Fruit fly (Drosophila melanogaster) whole organism, embryonic: ENCODE data around the gene Sec15.

Experiments used
- Ada2b ChIP-seq: fragments of 200-800 bp; sonication (Bioruptor generic); IDR thresholded peaks from 2 replicates; pipeline ENCODE4 v1.3.6; 2022; ENCODE audit warnings: missing biosample characterization, missing genetic modification characterization
- BEAF-32 ChIP-seq: fragments of 200-800 bp; sonication (Bioruptor generic); optimal IDR thresholded peaks from 3 replicates; lab custom pipeline; 2017; ENCODE audit warnings: missing biosample characterization, missing genetic modification characterization, mild to moderate bottlenecking, moderate library complexity, missing genetic modification reagents
- Bdp1 ChIP-seq: fragments of 200-800 bp; sonication (Bioruptor generic); optimal IDR thresholded peaks from 3 replicates; lab custom pipeline; 2016; ENCODE audit warnings: missing biosample characterization, missing genetic modification characterization
- BtbVII ChIP-seq: fragments of 200-800 bp; sonication (Bioruptor generic); optimal IDR thresholded peaks from 3 replicates; lab custom pipeline; 2017; ENCODE audit warnings: missing biosample characterization, mild to moderate bottlenecking, missing genetic modification characterization
- CG10147 ChIP-seq: fragments of 200-800 bp; sonication (Bioruptor generic); optimal IDR thresholded peaks from 2 replicates; lab custom pipeline; 2019; ENCODE audit warnings: missing biosample characterization, mild to moderate bottlenecking, missing genetic modification characterization, moderate library complexity
- CG1024 ChIP-seq: fragments of 200-800 bp; sonication (Bioruptor generic); IDR thresholded peaks from 2 replicates; pipeline ENCODE4 v1.3.6; 2022; ENCODE audit warnings: missing biosample characterization, missing genetic modification characterization
- CG10543 ChIP-seq: fragments of 200-800 bp; sonication (Bioruptor generic); optimal IDR thresholded peaks from 3 replicates; lab custom pipeline; 2017; ENCODE audit warnings: missing biosample characterization, mild to moderate bottlenecking, missing genetic modification characterization, moderate library complexity
- CG10979 ChIP-seq: fragments of 200-800 bp; sonication (Bioruptor generic); optimal IDR thresholded peaks from 2 replicates; lab custom pipeline; 2018; ENCODE audit warnings: missing biosample characterization, mild to moderate bottlenecking, missing genetic modification characterization, moderate library complexity
- CG11085 ChIP-seq: fragments of 200-800 bp; sonication (Bioruptor generic); IDR thresholded peaks from 2 replicates; pipeline ENCODE4 v1.3.6; 2022; ENCODE audit warnings: missing biosample characterization, missing genetic modification characterization
- CG11247 ChIP-seq: fragments of 200-800 bp; sonication (Bioruptor generic); IDR thresholded peaks from 2 replicates; pipeline ENCODE4 v1.3.6; 2022; ENCODE audit warnings: missing biosample characterization, missing genetic modification characterization
- CG1529 ChIP-seq: fragments of 200-800 bp; sonication (Bioruptor generic); optimal IDR thresholded peaks from 3 replicates; lab custom pipeline; 2018; ENCODE audit warnings: missing biosample characterization, missing genetic modification characterization
- CG2129 ChIP-seq: fragments of 200-800 bp; sonication (Bioruptor generic); IDR thresholded peaks from 2 replicates; pipeline ENCODE4 v1.3.6; 2022; ENCODE audit warnings: missing biosample characterization, missing genetic modification characterization; ENCODE audit not compliant: partially characterized antibody
- CG2202 ChIP-seq: fragments of 200-800 bp; sonication (Bioruptor generic); optimal IDR thresholded peaks from 2 replicates; lab custom pipeline; 2018; ENCODE audit warnings: missing biosample characterization, mild to moderate bottlenecking, missing genetic modification characterization
- CG2875 ChIP-seq: fragments of 200-800 bp; sonication (Bioruptor generic); optimal IDR thresholded peaks from 2 replicates; lab custom pipeline; 2017; ENCODE audit warnings: missing biosample characterization, mild to moderate bottlenecking, missing genetic modification characterization, missing genetic modification reagents
- CG32772 ChIP-seq: fragments of 200-800 bp; sonication (Bioruptor generic); IDR thresholded peaks from 2 replicates; pipeline ENCODE4 v1.3.6; 2022; ENCODE audit warnings: missing biosample characterization, missing genetic modification characterization
- CG3281 ChIP-seq: fragments of 200-800 bp; sonication (Bioruptor generic); optimal IDR thresholded peaks from 3 replicates; lab custom pipeline; 2017; ENCODE audit warnings: missing biosample characterization, mild to moderate bottlenecking, missing genetic modification characterization
- CG34422 ChIP-seq: fragments of 200-800 bp; sonication (Bioruptor generic); IDR thresholded peaks from 3 replicates; pipeline ENCODE4 v1.3.6; 2022; ENCODE audit warnings: missing biosample characterization, missing genetic modification characterization
- CG42726 ChIP-seq: fragments of 200-800 bp; sonication (Bioruptor generic); IDR thresholded peaks from 2 replicates; pipeline ENCODE4 v1.3.6; 2022; ENCODE audit warnings: missing biosample characterization, missing genetic modification characterization; ENCODE audit not compliant: partially characterized antibody
- CG5180 ChIP-seq: fragments of 200-800 bp; sonication (Bioruptor generic); optimal IDR thresholded peaks from 3 replicates; lab custom pipeline; 2017; ENCODE audit warnings: missing biosample characterization, missing genetic modification characterization, mild to moderate bottlenecking, moderate library complexity, missing genetic modification reagents
- CG5953 ChIP-seq: fragments of 200-800 bp; sonication (Bioruptor generic); IDR thresholded peaks from 2 replicates; pipeline ENCODE4 v1.3.6; 2022; ENCODE audit warnings: missing biosample characterization, missing genetic modification characterization
- CG6254 ChIP-seq: fragments of 200-800 bp; sonication (Bioruptor generic); optimal IDR thresholded peaks from 3 replicates; lab custom pipeline; 2017; ENCODE audit warnings: mild to moderate bottlenecking, missing biosample characterization, missing genetic modification reagents, missing genetic modification characterization
- CG6654 ChIP-seq: fragments of 200-800 bp; sonication (Bioruptor generic); optimal IDR thresholded peaks from 2 replicates; lab custom pipeline; 2017; ENCODE audit warnings: missing biosample characterization, mild to moderate bottlenecking, missing genetic modification characterization
- CG8924 ChIP-seq: fragments of 200-800 bp; optimal IDR thresholded peaks from 3 replicates; lab custom pipeline; 2019; ENCODE audit warnings: missing biosample characterization, mild to moderate bottlenecking, missing genetic modification characterization, moderate library complexity
- CG9797 ChIP-seq: fragments of 200-800 bp; sonication (Bioruptor generic); optimal IDR thresholded peaks from 3 replicates; lab custom pipeline; 2018; ENCODE audit warnings: missing biosample characterization, mild to moderate bottlenecking, missing genetic modification characterization
- Ets65A ChIP-seq: fragments of 200-800 bp; sonication (Bioruptor generic); peaks from one replicate; lab custom pipeline; 2016; ENCODE audit warnings: missing biosample characterization, missing genetic modification characterization
- Mes4 ChIP-seq: fragments of 200-800 bp; sonication (Bioruptor generic); optimal IDR thresholded peaks from 2 replicates; lab custom pipeline; 2016; ENCODE audit warnings: missing biosample characterization, missing genetic modification characterization
- Pdp1 ChIP-seq, 2 experiments: fragments of 200-800 bp; sonication (Bioruptor generic); optimal IDR thresholded peaks; 3 replicates each; lab custom pipeline; 2016; ENCODE audit warnings: missing biosample characterization in 2 of 2, missing genetic modification characterization in 2 of 2, mild to moderate bottlenecking in 1 of 2, moderate library complexity in 1 of 2
- Ssrp ChIP-seq: fragments of 200-800 bp; sonication (Bioruptor generic); optimal IDR thresholded peaks from 2 replicates; lab custom pipeline; 2018; ENCODE audit warnings: missing biosample characterization, mild to moderate bottlenecking, missing genetic modification characterization, moderate library complexity
- ab ChIP-seq: fragments of 200-800 bp; sonication (Bioruptor generic); optimal IDR thresholded peaks from 2 replicates; lab custom pipeline; 2016; ENCODE audit warnings: missing biosample characterization, missing genetic modification characterization
- abd-A ChIP-seq: fragments of 200-800 bp; sonication (Bioruptor generic); optimal IDR thresholded peaks from 3 replicates; lab custom pipeline; 2019; ENCODE audit warnings: missing biosample characterization, mild to moderate bottlenecking, missing genetic modification characterization, moderate library complexity
- az2 ChIP-seq: fragments of 200-800 bp; sonication (Bioruptor generic); optimal IDR thresholded peaks from 3 replicates; lab custom pipeline; 2016; ENCODE audit warnings: missing biosample characterization, missing genetic modification characterization
- croc ChIP-seq: fragments of 200-800 bp; sonication (Bioruptor generic); conservative IDR thresholded peaks from 3 replicates; pipeline ENCODE4 v1.3.6; 2022; ENCODE audit warnings: missing biosample characterization, missing genetic modification characterization
- crol ChIP-seq: fragments of 200-800 bp; sonication (Bioruptor generic); IDR thresholded peaks from 2 replicates; pipeline ENCODE4 v1.3.6; 2022; ENCODE audit warnings: missing biosample characterization, missing genetic modification characterization
- esg ChIP-seq: fragments of 200-800 bp; sonication (Bioruptor generic); conservative IDR thresholded peaks from 2 replicates; pipeline ENCODE4 v1.3.6; 2022; ENCODE audit warnings: missing biosample characterization, missing genetic modification characterization
- eve ChIP-seq, 2 experiments: fragments of >200 bp; optimal IDR thresholded peaks; 2 replicates each; lab custom pipeline; 2017; ENCODE audit warnings: missing biosample characterization in 2 of 2, missing genetic modification characterization in 2 of 2
- exex ChIP-seq: fragments of 200-800 bp; sonication (Bioruptor generic); optimal IDR thresholded peaks from 4 replicates; lab custom pipeline; 2018; ENCODE audit warnings: missing biosample characterization, mild to moderate bottlenecking, missing genetic modification characterization, moderate library complexity
- fru ChIP-seq: fragments of >200 bp; optimal IDR thresholded peaks from 2 replicates; lab custom pipeline; 2017
- gfzf ChIP-seq: fragments of 200-800 bp; sonication (Bioruptor generic); optimal IDR thresholded peaks from 2 replicates; lab custom pipeline; 2016; ENCODE audit warnings: missing biosample characterization, mild to moderate bottlenecking, missing genetic modification characterization, moderate library complexity
- lov ChIP-seq, 2 experiments: fragments of 200-800 bp in 1 of 2; fragments of >200 bp in 1 of 2; sonication (Bioruptor generic) in 1 of 2; IDR thresholded peaks in 1 of 2; optimal IDR thresholded peaks in 1 of 2; 2 replicates in 1 of 2; 3 replicates in 1 of 2; pipeline versions ENCODE4 v1.3.6 to Lab custom; 2017 to 2022; ENCODE audit warnings: missing biosample characterization in 1 of 2, missing genetic modification characterization in 1 of 2
- nerfin-1 ChIP-seq: fragments of 200-800 bp; sonication (Bioruptor generic); optimal IDR thresholded peaks from 3 replicates; lab custom pipeline; 2019; ENCODE audit warnings: missing biosample characterization, mild to moderate bottlenecking, missing genetic modification characterization, moderate library complexity
- otp ChIP-seq: fragments of 200-800 bp; sonication (Bioruptor generic); IDR thresholded peaks from 3 replicates; pipeline ENCODE4, ENCODE4 v1.3.6; 2022; ENCODE audit warnings: missing biosample characterization, missing genetic modification characterization
- pb ChIP-seq: fragments of 200-800 bp; sonication (Bioruptor generic); optimal IDR thresholded peaks from 3 replicates; lab custom pipeline; 2016; ENCODE audit warnings: missing biosample characterization, missing genetic modification characterization
- pum ChIP-seq: fragments of 200-800 bp; sonication (Bioruptor generic); optimal IDR thresholded peaks from 2 replicates; lab custom pipeline; 2016; ENCODE audit warnings: missing biosample characterization, missing genetic modification characterization
- scrt ChIP-seq: fragments of 200-800 bp; sonication (Bioruptor generic); optimal IDR thresholded peaks from 2 replicates; lab custom pipeline; 2018; ENCODE audit warnings: missing biosample characterization, mild to moderate bottlenecking, missing genetic modification characterization, moderate library complexity
- sens-2 ChIP-seq: fragments of 200-800 bp; sonication (Bioruptor generic); IDR thresholded peaks from 2 replicates; pipeline ENCODE4 v1.3.6; 2022; ENCODE audit warnings: missing biosample characterization, missing genetic modification characterization
- sisA ChIP-seq: fragments of 200-800 bp; sonication (Bioruptor generic); IDR thresholded peaks from 2 replicates; pipeline ENCODE4 v1.3.6; 2022; ENCODE audit warnings: missing biosample characterization, missing genetic modification characterization
- unc-4 ChIP-seq: fragments of 200-800 bp; sonication (Bioruptor generic); IDR thresholded peaks from 2 replicates; pipeline ENCODE4 v1.3.6; 2022; ENCODE audit warnings: missing biosample characterization, missing genetic modification characterization; ENCODE audit not compliant: partially characterized antibody
- wdn ChIP-seq: fragments of 200-800 bp; sonication (Bioruptor generic); IDR thresholded peaks from 2 replicates; pipeline ENCODE4 v1.3.6; 2022; ENCODE audit warnings: missing biosample characterization, missing genetic modification characterization
- yki ChIP-seq: fragments of >200 bp; optimal IDR thresholded peaks from 3 replicates; lab custom pipeline; 2018

The Sec15 gene

dm6 chr3R:21151090-21151870, 43.5 kb upstream of the Sec15 start (continued):
- TF ChIP-seq az2 (GFP tag; lab: Kevin White, UChicago) (peak; percentile 37), gfzf (GFP tag; lab: Kevin White, UChicago) (no peak), pum (GFP tag; lab: Kevin White, UChicago) (peak; percentile 20), CG2202 (tag; lab: Kevin White, UChicago) (no peak), CG11085 (0 out of 2 replicates have a peak, but pooled peaks have one; percentile 14), croc (GFP tag; lab: Robert Waterston, UW) (no peak), BEAF-32 (GFP tag; lab: Kevin White, UChicago) (no peak), Ssrp (peak; percentile 51), fru (lab: Kevin White, UChicago) (no peak), exex (tag; lab: Kevin White, UChicago) (peak; percentile 72), ab (GFP tag; lab: Kevin White, UChicago) (no peak), nerfin-1 (tag; lab: Kevin White, UChicago) (peak; percentile 4), otp (0 out of 3 replicates have a peak, but pooled peaks have one; percentile 7), esg (peak; percentile 69), wdn (GFP tag; lab: Robert Waterston, UW) (peak; percentile 53; the same call in 1 of the 2 replicates), CG5180 (GFP tag; lab: Kevin White, UChicago) (no peak), Bdp1 (GFP tag; lab: Kevin White, UChicago) (no peak), CG11247 (GFP tag; lab: Robert Waterston, UW) (no peak), Ets65A (GFP tag; lab: Kevin White, UChicago) (no peak), CG10147 (GFP tag; lab: Kevin White, UChicago) (peak; percentile 54), pb (GFP tag; lab: Kevin White, UChicago) (no peak), Ada2b (GFP tag; lab: Robert Waterston, UW) (peak; percentile 71), CG2875 (no peak), CG5953 (GFP tag; lab: Robert Waterston, UW) (no peak), CG6254 (GFP tag; lab: Kevin White, UChicago) (no peak), yki (lab: Kevin White, UChicago) (no peak), CG34422 (GFP tag; lab: Robert Waterston, UW) (no peak), abd-A (no peak), scrt (peak; percentile 22), CG1529 (GFP tag; lab: Kevin White, UChicago) (no peak), crol (GFP tag; lab: Robert Waterston, UW) (no peak), CG9797 (GFP tag; lab: Kevin White, UChicago) (no peak), CG1024 (no peak), CG2129 (GFP tag; lab: Robert Waterston, UW) (no peak), lov (optimal IDR thresholded peaks at IDR 0.05; lab: Kevin White, UChicago) (no peak), lov (GFP tag; IDR thresholded peaks at IDR 0.05; lab: Robert Waterston, UW) (no peak), sens-2 (GFP tag; lab: Robert Waterston, UW) (no peak), eve (GFP tag; optimal IDR thresholded peaks at IDR 0.05; lab: Kevin White, UChicago) (no peak), CG10543 (GFP tag; lab: Kevin White, UChicago) (peak; percentile 72), CG32772 (GFP tag; lab: Robert Waterston, UW) (peak; percentile 58; the same call in 1 of the 2 replicates), unc-4 (GFP tag; lab: Robert Waterston, UW) (no peak), CG42726 (GFP tag; lab: Robert Waterston, UW) (no peak), BtbVII (GFP tag; lab: Kevin White, UChicago) (peak; percentile 56), CG3281 (GFP tag; lab: Kevin White, UChicago) (peak; percentile 73), CG10979 (tag; lab: Kevin White, UChicago) (peak; percentile 4), CG6654 (GFP tag; lab: Kevin White, UChicago) (no peak), CG8924 (tag; lab: Kevin White, UChicago) (peak; percentile 53), Pdp1 (GFP tag; optimal IDR thresholded peaks at IDR 0.05; lab: Kevin White, UChicago) (peak; percentile 2 to 55), sisA (GFP tag; lab: Robert Waterston, UW) (peak; percentile 52), Mes4 (GFP tag; lab: Kevin White, UChicago) (no peak)
